Worm (Caenorhabditis elegans): ENCODE results near the gene F55G7.5.
"Not testable (repeated sequence)": the region's sequence is repeated elsewhere in the genome, so short reads cannot be mapped to it uniquely, and the experiment has no call there.

F55G7.5 gene

ce11 chrX:11968024-11968598, 29.4 kb upstream of the F55G7.5 start:
- TF ChIP-seq flt-1 (GFP tag; IDR thresholded peaks at IDR 0.05) (no peak), T22C8.4 (GFP tag; IDR thresholded peaks at IDR 0.05) (no peak), ztf-23 (GFP tag; IDR thresholded peaks at IDR 0.05) (no peak), ztf-29 (GFP tag; IDR thresholded peaks at IDR 0.05) (no peak), tab-1 (GFP tag; IDR thresholded peaks at IDR 0.05) (no peak), med-1 (GFP tag; optimal IDR thresholded peaks at IDR 0.05; ENCODE audit: insufficient read depth) (no peak), klf-2 (GFP tag; conservative IDR thresholded peaks at IDR 0.05) (no peak), ref-1 (GFP tag; conservative IDR thresholded peaks at IDR 0.05) (no peak), cog-1 (tag; optimal IDR thresholded peaks at IDR 0.05) (no peak)

- TF ChIP-seq tab-1 (GFP tag; IDR thresholded peaks at IDR 0.05): no peak
- TF ChIP-seq med-1 (GFP tag; optimal IDR thresholded peaks at IDR 0.05; ENCODE audit: insufficient read depth): no peak
- no peak for TF ChIP-seq T22C8.4 (GFP tag; IDR thresholded peaks at IDR 0.05)
- no peak for TF ChIP-seq ztf-23 (GFP tag; IDR thresholded peaks at IDR 0.05)
These were observed 28.3 kb upstream of the F55G7.5 start for ce11 chrX:11967034-11967433.

ce11 chrX:11965663-11966304, 27.1 kb upstream of the F55G7.5 start, which contains the start of gene sams-1:
sams-1 (plus strand) TSS chrX:11965962.
- TF ChIP-seq ztf-23 (GFP tag; IDR thresholded peaks at IDR 0.05): no peak
- no peak for TF ChIP-seq cog-1 (tag; optimal IDR thresholded peaks at IDR 0.05)
- no peak for TF ChIP-seq tab-1 (GFP tag; IDR thresholded peaks at IDR 0.05)
- no peak for TF ChIP-seq T22C8.4 (GFP tag; IDR thresholded peaks at IDR 0.05)
- no peak for TF ChIP-seq ztf-29 (GFP tag; IDR thresholded peaks at IDR 0.05)
- no peak for TF ChIP-seq flt-1 (GFP tag; IDR thresholded peaks at IDR 0.05)
- no peak for TF ChIP-seq ref-1 (GFP tag; conservative IDR thresholded peaks at IDR 0.05)
- no peak for TF ChIP-seq med-1 (GFP tag; optimal IDR thresholded peaks at IDR 0.05; ENCODE audit: insufficient read depth)
- no peak for TF ChIP-seq klf-2 (GFP tag; conservative IDR thresholded peaks at IDR 0.05)

- TF ChIP-seq T22C8.4 (GFP tag; IDR thresholded peaks at IDR 0.05): no peak
- no peak for TF ChIP-seq ref-1 (GFP tag; conservative IDR thresholded peaks at IDR 0.05)
- no peak for TF ChIP-seq tab-1 (GFP tag; IDR thresholded peaks at IDR 0.05)
- TF ChIP-seq ztf-29 (GFP tag; IDR thresholded peaks at IDR 0.05): no peak
- no peak for TF ChIP-seq klf-2 (GFP tag; conservative IDR thresholded peaks at IDR 0.05)
- no peak for TF ChIP-seq flt-1 (GFP tag; IDR thresholded peaks at IDR 0.05)
- TF ChIP-seq med-1 (GFP tag; optimal IDR thresholded peaks at IDR 0.05; ENCODE audit: insufficient read depth): no peak
- TF ChIP-seq cog-1 (tag; optimal IDR thresholded peaks at IDR 0.05): no peak
- no peak for TF ChIP-seq ztf-23 (GFP tag; IDR thresholded peaks at IDR 0.05)
These were observed 26.4 kb upstream of the F55G7.5 start for ce11 chrX:11965163-11965562.

- no peak for TF ChIP-seq ztf-23 (GFP tag; IDR thresholded peaks at IDR 0.05)
- no peak for TF ChIP-seq cog-1 (tag; optimal IDR thresholded peaks at IDR 0.05)
- TF ChIP-seq ref-1 (GFP tag; conservative IDR thresholded peaks at IDR 0.05): no peak
- no peak for TF ChIP-seq T22C8.4 (GFP tag; IDR thresholded peaks at IDR 0.05)
- TF ChIP-seq flt-1 (GFP tag; IDR thresholded peaks at IDR 0.05): no peak
- TF ChIP-seq tab-1 (GFP tag; IDR thresholded peaks at IDR 0.05): no peak
- TF ChIP-seq med-1 (GFP tag; optimal IDR thresholded peaks at IDR 0.05; ENCODE audit: insufficient read depth): no peak
- no peak for TF ChIP-seq klf-2 (GFP tag; conservative IDR thresholded peaks at IDR 0.05)
- TF ChIP-seq ztf-29 (GFP tag; IDR thresholded peaks at IDR 0.05): no peak
These were observed 25.8 kb upstream of the F55G7.5 start for ce11 chrX:11964555-11964954.

ce11 chrX:11963659-11964058, 24.9 kb upstream of the F55G7.5 start:
- TF ChIP-seq flt-1 (GFP tag; IDR thresholded peaks at IDR 0.05): no peak
- no peak for TF ChIP-seq ztf-23 (GFP tag; IDR thresholded peaks at IDR 0.05)
- no peak for TF ChIP-seq cog-1 (tag; optimal IDR thresholded peaks at IDR 0.05)
- no peak for TF ChIP-seq ztf-29 (GFP tag; IDR thresholded peaks at IDR 0.05)

- no peak for TF ChIP-seq ztf-29 (GFP tag; IDR thresholded peaks at IDR 0.05)
- no peak for TF ChIP-seq flt-1 (GFP tag; IDR thresholded peaks at IDR 0.05)
- no peak for TF ChIP-seq tab-1 (GFP tag; IDR thresholded peaks at IDR 0.05)
- TF ChIP-seq ref-1 (GFP tag; conservative IDR thresholded peaks at IDR 0.05): no peak
- TF ChIP-seq med-1 (GFP tag; optimal IDR thresholded peaks at IDR 0.05; ENCODE audit: insufficient read depth): no peak
- TF ChIP-seq T22C8.4 (GFP tag; IDR thresholded peaks at IDR 0.05): no peak
- no peak for TF ChIP-seq klf-2 (GFP tag; conservative IDR thresholded peaks at IDR 0.05)
- TF ChIP-seq cog-1 (tag; optimal IDR thresholded peaks at IDR 0.05): no peak
- TF ChIP-seq ztf-23 (GFP tag; IDR thresholded peaks at IDR 0.05): no peak
These were observed 23.5 kb upstream of the F55G7.5 start for ce11 chrX:11962050-11962788.

ce11 chrX:11961103-11961502, 22.4 kb upstream of the F55G7.5 start, which contains the start of gene C49F5.13:
C49F5.13 (plus strand) TSS chrX:11961403.
- not testable (repeated sequence) for TF ChIP-seq med-1 (GFP tag; optimal IDR thresholded peaks at IDR 0.05; ENCODE audit: insufficient read depth); tab-1 (GFP tag; IDR thresholded peaks at IDR 0.05); ztf-29 (GFP tag; IDR thresholded peaks at IDR 0.05)

- no peak for TF ChIP-seq ztf-23 (GFP tag; IDR thresholded peaks at IDR 0.05)
- TF ChIP-seq ztf-29 (GFP tag; IDR thresholded peaks at IDR 0.05): no peak
- TF ChIP-seq T22C8.4 (GFP tag; IDR thresholded peaks at IDR 0.05): no peak
- no peak for TF ChIP-seq med-1 (GFP tag; optimal IDR thresholded peaks at IDR 0.05; ENCODE audit: insufficient read depth)
- TF ChIP-seq tab-1 (GFP tag; IDR thresholded peaks at IDR 0.05): no peak
- TF ChIP-seq flt-1 (GFP tag; IDR thresholded peaks at IDR 0.05): no peak
- no peak for TF ChIP-seq ref-1 (GFP tag; conservative IDR thresholded peaks at IDR 0.05)
- no peak for TF ChIP-seq cog-1 (tag; optimal IDR thresholded peaks at IDR 0.05)
- TF ChIP-seq klf-2 (GFP tag; conservative IDR thresholded peaks at IDR 0.05): no peak
These were observed 21.1 kb upstream of the F55G7.5 start, which contains the start of gene C49F5.8 for ce11 chrX:11959838-11960237. C49F5.8 (plus strand) TSS chrX:11960138.

Data from whole organism, midembryonic.